Fruit fly (Drosophila melanogaster): Measurements from ENCODE around the gene Prp40.

Gene Prp40

DNA sequence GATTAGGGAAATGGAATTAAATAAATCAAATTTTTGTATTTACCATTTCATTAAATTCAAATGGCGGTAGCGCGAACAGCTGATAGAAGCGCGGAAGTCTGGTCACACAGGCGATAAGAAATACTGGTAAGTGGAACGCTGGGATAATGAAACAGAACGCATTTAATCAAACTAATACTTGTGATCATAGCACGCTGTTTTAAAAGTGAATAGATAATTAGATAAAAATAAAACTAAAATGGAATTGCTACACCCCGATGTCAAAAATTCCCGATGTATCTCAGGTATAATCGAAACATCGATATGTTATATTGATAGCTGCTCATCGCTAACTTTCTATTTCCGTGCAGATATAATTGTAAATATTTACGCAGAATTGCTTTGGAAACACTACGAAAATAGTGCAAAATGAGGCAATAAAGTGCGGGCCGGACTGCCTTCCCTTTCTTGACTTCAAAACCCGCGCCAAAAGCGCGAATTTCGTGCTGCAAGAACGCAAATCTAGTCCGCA lies 30.3 kb upstream of the Prp40 start, which contains the start of the genes okr and CG3558 (continued):
- peak; percentile 69; the same call in 2 of the 3 replicates for TF ChIP-seq Opbp (GFP tag; IDR thresholded peaks at IDR 0.05; ENCODE audit: partially characterized antibody)
- TF ChIP-seq ato (GFP tag; IDR thresholded peaks at IDR 0.05; ENCODE audit: partially characterized antibody), result peak; percentile 25; the same call in 1 of the 2 replicates
- TF ChIP-seq row (GFP tag; IDR thresholded peaks at IDR 0.05), result peak; percentile 47; the same call in 2 of the 3 replicates
- TF ChIP-seq CG16813 (GFP tag; IDR thresholded peaks at IDR 0.05; ENCODE audit: partially characterized antibody), result peak; percentile 84
- TF ChIP-seq CG15514 (GFP tag; optimal IDR thresholded peaks at IDR 0.05), result no peak
- no peak for TF ChIP-seq Kr (GFP tag; optimal IDR thresholded peaks at IDR 0.05)
- no peak for TF ChIP-seq Neu2 (GFP tag; optimal IDR thresholded peaks at IDR 0.05; ENCODE audit: borderline replicate concordance)
- TF ChIP-seq Ets97D (GFP tag; optimal IDR thresholded peaks at IDR 0.05), result peak; percentile 48
- TF ChIP-seq CG18011 (GFP tag; optimal IDR thresholded peaks at IDR 0.05), result no peak
- TF ChIP-seq CG4854 (GFP tag; optimal IDR thresholded peaks at IDR 0.05), result no peak
- TF ChIP-seq Dp (GFP tag; optimal IDR thresholded peaks at IDR 0.05), result peak; percentile 86
- TF ChIP-seq zen2 (GFP tag; IDR thresholded peaks at IDR 0.05; ENCODE audit: partially characterized antibody), result peak; percentile 70; the same call in 1 of the 3 replicates
- TF ChIP-seq CG8924 (tag; optimal IDR thresholded peaks at IDR 0.05), result peak; percentile 24
- TF ChIP-seq BEAF-32 (GFP tag; optimal IDR thresholded peaks at IDR 0.05), result peak; percentile 87
- TF ChIP-seq Dip3 (GFP tag; optimal IDR thresholded peaks at IDR 0.05), result no peak
- TF ChIP-seq sisA (GFP tag; IDR thresholded peaks at IDR 0.05), result no peak
- no peak for TF ChIP-seq chm (GFP tag; IDR thresholded peaks at IDR 0.05)

DNA sequence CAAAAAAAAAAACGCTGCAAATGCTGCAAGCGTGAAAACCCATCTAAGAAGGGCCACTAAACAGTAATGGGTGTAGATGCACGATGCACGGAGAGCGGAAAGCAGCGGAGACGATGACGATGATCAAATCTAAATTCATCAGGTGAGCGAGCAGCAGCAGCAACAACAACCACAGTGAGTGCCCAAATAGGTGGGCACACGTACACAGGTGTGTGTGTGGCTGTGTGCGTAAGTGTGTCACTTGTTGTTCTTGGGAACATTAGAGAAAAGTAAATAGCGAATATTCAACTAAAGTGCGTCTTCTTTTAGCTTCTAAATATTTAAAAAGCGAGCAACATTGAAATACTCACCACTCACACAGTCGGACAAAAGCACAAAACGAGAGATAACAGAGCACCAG lies 29.8 kb upstream of the Prp40 start:
- no peak for TF ChIP-seq CG4707 (GFP tag; optimal IDR thresholded peaks at IDR 0.05)
- peak; percentile 5 for TF ChIP-seq CHES-1-like (GFP tag; optimal IDR thresholded peaks at IDR 0.05)
- no peak for TF ChIP-seq CG6175 (GFP tag; IDR thresholded peaks at IDR 0.05)
- TF ChIP-seq CG18476 (GFP tag; optimal IDR thresholded peaks at IDR 0.05), result no peak
- TF ChIP-seq disco-r (GFP tag; optimal IDR thresholded peaks at IDR 0.05), result no peak
- TF ChIP-seq CG7786 (GFP tag; optimal IDR thresholded peaks at IDR 0.05), result no peak
- peak; percentile 82 for TF ChIP-seq cg (GFP tag; optimal IDR thresholded peaks at IDR 0.05)
- peak; percentile 14; the same call in 1 of the 4 replicates for TF ChIP-seq chinmo (GFP tag; IDR thresholded peaks at IDR 0.05; ENCODE audit: partially characterized antibody)
- TF ChIP-seq gce (GFP tag; IDR thresholded peaks at IDR 0.05), result 0 out of 3 replicates have a peak, but pooled peaks have one; percentile 26
- TF ChIP-seq Trl (optimal IDR thresholded peaks at IDR 0.05), result peak in 1 of 2 experiments; percentile 24
- no peak for TF ChIP-seq Trl (GFP tag; optimal IDR thresholded peaks at IDR 0.05)
- TF ChIP-seq CG4360 (GFP tag; IDR thresholded peaks at IDR 0.05), result peak; percentile 93
- no peak for TF ChIP-seq Myb (GFP tag; optimal IDR thresholded peaks at IDR 0.05)
- no peak for TF ChIP-seq amos (GFP tag; IDR thresholded peaks at IDR 0.05; ENCODE audit: partially characterized antibody)
- peak; percentile 36 for TF ChIP-seq kah (GFP tag; optimal IDR thresholded peaks at IDR 0.05)
- TF ChIP-seq CG10321 (GFP tag; IDR thresholded peaks at IDR 0.05), result no peak
- no peak for TF ChIP-seq CG15073 (GFP tag; optimal IDR thresholded peaks at IDR 0.05)
- TF ChIP-seq Chrac-16 (GFP tag; optimal IDR thresholded peaks at IDR 0.05), result no peak
- no peak for TF ChIP-seq H15 (GFP tag; IDR thresholded peaks at IDR 0.05)
- TF ChIP-seq CG4820 (GFP tag; optimal IDR thresholded peaks at IDR 0.05), result no peak
- no peak for TF ChIP-seq HLH4C (GFP tag; IDR thresholded peaks at IDR 0.05; ENCODE audit: partially characterized antibody)
- TF ChIP-seq CG4328 (GFP tag; optimal IDR thresholded peaks at IDR 0.05), result peak; percentile 8
- TF ChIP-seq mld (GFP tag; IDR thresholded peaks at IDR 0.05; ENCODE audit: partially characterized antibody), result 0 out of 3 replicates have a peak, but pooled peaks have one; percentile 7
- TF ChIP-seq jumu (GFP tag; optimal IDR thresholded peaks at IDR 0.05), result no peak
- no peak for TF ChIP-seq yki (optimal IDR thresholded peaks at IDR 0.05)
- no peak for TF ChIP-seq Gsc (GFP tag; IDR thresholded peaks at IDR 0.05)
- TF ChIP-seq D (optimal IDR thresholded peaks at IDR 0.05), result no peak
- TF ChIP-seq D (GFP tag; optimal IDR thresholded peaks at IDR 0.05), result no peak
- peak; percentile 13 for TF ChIP-seq sug (tag; optimal IDR thresholded peaks at IDR 0.05)
- no peak for TF ChIP-seq Jarid2 (GFP tag; optimal IDR thresholded peaks at IDR 0.05)
- peak; percentile 30 for TF ChIP-seq MESR4 (GFP tag; optimal IDR thresholded peaks at IDR 0.05)
- no peak for TF ChIP-seq CG10431 (GFP tag; optimal IDR thresholded peaks at IDR 0.05)
- peak; percentile 13 for TF ChIP-seq HmgZ (tag; optimal IDR thresholded peaks at IDR 0.05)
